Fruit fly (Drosophila melanogaster) whole organism, embryonic: ENCODE results near the gene caps.

Experiments used
- ATbp ChIP-seq: fragments of 200-800 bp; sonication (Bioruptor generic); optimal IDR thresholded peaks from 2 replicates; lab custom pipeline; 2017; ENCODE audit warnings: missing biosample characterization, mild to moderate bottlenecking, missing genetic modification characterization, missing genetic modification reagents
- Abd-B ChIP-seq: fragments of 200-800 bp; sonication (Bioruptor generic); optimal IDR thresholded peaks from 2 replicates; lab custom pipeline; 2018; ENCODE audit warnings: missing biosample characterization, mild to moderate bottlenecking, missing genetic modification characterization, moderate library complexity
- Antp ChIP-seq: fragments of 200-800 bp; sonication (Bioruptor generic); optimal IDR thresholded peaks from 3 replicates; lab custom pipeline; 2016; ENCODE audit warnings: missing biosample characterization, missing genetic modification characterization
- CG10209 ChIP-seq: fragments of 200-800 bp; sonication (Bioruptor generic); optimal IDR thresholded peaks from 3 replicates; lab custom pipeline; 2017; ENCODE audit warnings: missing biosample characterization, mild to moderate bottlenecking, missing genetic modification characterization, missing genetic modification reagents
- CG10274 ChIP-seq: fragments of 200-800 bp; sonication (Bioruptor generic); optimal IDR thresholded peaks from 3 replicates; lab custom pipeline; 2017; ENCODE audit warnings: missing biosample characterization, mild to moderate bottlenecking, missing genetic modification characterization
- CG10321 ChIP-seq: fragments of 200-800 bp; sonication (Bioruptor generic); IDR thresholded peaks from 2 replicates; pipeline ENCODE4 v1.3.6; 2022; ENCODE audit warnings: missing biosample characterization, missing genetic modification characterization
- CG10366 ChIP-seq: fragments of 200-800 bp; sonication (Bioruptor generic); IDR thresholded peaks from 2 replicates; pipeline ENCODE4 v1.3.6; 2022; ENCODE audit warnings: missing biosample characterization, missing genetic modification characterization
- CG10959 ChIP-seq: fragments of 200-800 bp; sonication (Bioruptor generic); IDR thresholded peaks from 2 replicates; pipeline ENCODE4 v1.3.6; 2022; ENCODE audit warnings: missing biosample characterization, missing genetic modification characterization
- CG16779 ChIP-seq: fragments of 200-800 bp; sonication (Bioruptor generic); IDR thresholded peaks from 2 replicates; pipeline ENCODE4 v1.3.6; 2022; ENCODE audit warnings: missing biosample characterization, missing genetic modification characterization
- CG17912 ChIP-seq: fragments of 200-800 bp; sonication (Bioruptor generic); optimal IDR thresholded peaks from 2 replicates; lab custom pipeline; 2018; ENCODE audit warnings: missing biosample characterization, mild to moderate bottlenecking, missing genetic modification characterization
- CG2875 ChIP-seq: fragments of 200-800 bp; sonication (Bioruptor generic); optimal IDR thresholded peaks from 2 replicates; lab custom pipeline; 2017; ENCODE audit warnings: missing biosample characterization, mild to moderate bottlenecking, missing genetic modification characterization, missing genetic modification reagents
- CG31388 ChIP-seq: fragments of 200-800 bp; sonication (Bioruptor generic); optimal IDR thresholded peaks from 2 replicates; lab custom pipeline; 2016; ENCODE audit warnings: missing biosample characterization, missing genetic modification characterization
- CG3847 ChIP-seq: fragments of 200-800 bp; sonication (Bioruptor generic); IDR thresholded peaks from 2 replicates; pipeline ENCODE4 v1.3.6; 2022; ENCODE audit warnings: missing biosample characterization, missing genetic modification characterization
- CG6272 ChIP-seq: fragments of 200-800 bp; sonication (Bioruptor generic); IDR thresholded peaks from 2 replicates; pipeline ENCODE4 v1.3.6; 2022; ENCODE audit warnings: missing biosample characterization, missing genetic modification characterization
- CG7556 ChIP-seq: fragments of 200-800 bp; sonication (Bioruptor generic); optimal IDR thresholded peaks from 2 replicates; lab custom pipeline; 2017; ENCODE audit warnings: missing biosample characterization, mild to moderate bottlenecking, missing genetic modification characterization
- D19A ChIP-seq: fragments of 200-800 bp; optimal IDR thresholded peaks from 3 replicates; lab custom pipeline; 2019; ENCODE audit warnings: missing biosample characterization, mild to moderate bottlenecking, missing genetic modification characterization, moderate library complexity
- Doc2 ChIP-seq: fragments of 200-800 bp; sonication (Bioruptor generic); IDR thresholded peaks from 2 replicates; pipeline ENCODE4 v1.3.6; 2022; ENCODE audit warnings: missing biosample characterization, missing genetic modification characterization
- ERR ChIP-seq: fragments of 200-800 bp; sonication (Bioruptor generic); optimal IDR thresholded peaks from 2 replicates; lab custom pipeline; 2016; ENCODE audit warnings: missing biosample characterization, missing genetic modification characterization
- Eip74EF ChIP-seq, 2 experiments: fragments of 200-800 bp in 1 of 2; fragments of >200 bp in 1 of 2; sonication (Bioruptor generic) in 1 of 2; optimal IDR thresholded peaks; 2 replicates each; lab custom pipeline; 2017 to 2019; ENCODE audit warnings: missing biosample characterization in 2 of 2, missing genetic modification characterization in 2 of 2, mild to moderate bottlenecking in 1 of 2, moderate library complexity in 1 of 2
- Gsc ChIP-seq: fragments of 200-800 bp; sonication (Bioruptor generic); IDR thresholded peaks from 2 replicates; pipeline ENCODE4 v1.3.6; 2022; ENCODE audit warnings: missing biosample characterization, missing genetic modification characterization
- HHEX ChIP-seq: fragments of 200-800 bp; sonication (Bioruptor generic); optimal IDR thresholded peaks from 3 replicates; lab custom pipeline; 2017; ENCODE audit warnings: missing biosample characterization, mild to moderate bottlenecking, missing genetic modification characterization, missing genetic modification reagents
- HLHmδ ChIP-seq: fragments of 200-800 bp; sonication (Bioruptor generic); optimal IDR thresholded peaks from 2 replicates; lab custom pipeline; 2018; ENCODE audit warnings: missing biosample characterization, mild to moderate bottlenecking, missing genetic modification characterization, moderate library complexity
- Hand ChIP-seq: fragments of 200-800 bp; sonication (Bioruptor generic); optimal IDR thresholded peaks from 2 replicates; lab custom pipeline; 2017; ENCODE audit warnings: mild to moderate bottlenecking, missing biosample characterization, missing genetic modification reagents, missing genetic modification characterization
- HmgZ ChIP-seq: fragments of 200-800 bp; sonication (Bioruptor generic); optimal IDR thresholded peaks from 2 replicates; lab custom pipeline; 2018; ENCODE audit warnings: missing biosample characterization, mild to moderate bottlenecking, missing genetic modification characterization
- Hr78 ChIP-seq, 2 experiments: fragments of 200-800 bp in 1 of 2; fragments of >200 bp in 1 of 2; sonication (Bioruptor generic) in 1 of 2; optimal IDR thresholded peaks; 2 replicates each; lab custom pipeline; 2017 to 2019; ENCODE audit warnings: missing biosample characterization in 2 of 2, missing genetic modification characterization in 2 of 2, mild to moderate bottlenecking in 1 of 2, moderate library complexity in 1 of 2
- MBD-R2 ChIP-seq: fragments of 200-800 bp; sonication (Bioruptor generic); IDR thresholded peaks from 2 replicates; pipeline ENCODE4 v1.3.6; 2022; ENCODE audit warnings: missing biosample characterization, missing genetic modification characterization
- Max ChIP-seq: fragments of 200-800 bp; sonication (Bioruptor generic); optimal IDR thresholded peaks from 2 replicates; lab custom pipeline; 2016; ENCODE audit warnings: missing biosample characterization, mild to moderate bottlenecking, missing genetic modification characterization
- NK7.1 ChIP-seq: fragments of 200-800 bp; sonication (Bioruptor generic); optimal IDR thresholded peaks from 3 replicates; lab custom pipeline; 2016; ENCODE audit warnings: missing biosample characterization, missing genetic modification characterization
- Nf-YA ChIP-seq: fragments of 200-800 bp; sonication (Bioruptor generic); IDR thresholded peaks from 2 replicates; pipeline ENCODE4 v1.3.6; 2022; ENCODE audit warnings: missing biosample characterization, missing genetic modification characterization
- Nf-YC ChIP-seq: fragments of 200-800 bp; optimal IDR thresholded peaks from 3 replicates; lab custom pipeline; 2019; ENCODE audit warnings: missing biosample characterization, mild to moderate bottlenecking, missing genetic modification characterization, moderate library complexity
- Oli ChIP-seq: fragments of 200-800 bp; sonication (Bioruptor generic); optimal IDR thresholded peaks from 2 replicates; lab custom pipeline; 2018; ENCODE audit warnings: missing biosample characterization, mild to moderate bottlenecking, missing genetic modification characterization, moderate library complexity
- Pdp1 ChIP-seq, 2 experiments: fragments of 200-800 bp; sonication (Bioruptor generic); optimal IDR thresholded peaks; 3 replicates each; lab custom pipeline; 2016; ENCODE audit warnings: missing biosample characterization in 2 of 2, missing genetic modification characterization in 2 of 2, mild to moderate bottlenecking in 1 of 2, moderate library complexity in 1 of 2
- Stat92E ChIP-seq, 3 experiments: fragments of >200 bp in 2 of 3; fragments of 200-800 bp in 1 of 3; sonication (Bioruptor generic) in 1 of 3; optimal IDR thresholded peaks; 2 replicates each; lab custom pipeline; 2017 to 2019; ENCODE audit warnings: missing biosample characterization in 3 of 3, missing genetic modification characterization in 3 of 3, mild to moderate bottlenecking in 1 of 3, moderate library complexity in 1 of 3
- br ChIP-seq: fragments of >200 bp; optimal IDR thresholded peaks from 2 replicates; lab custom pipeline; 2017
- chinmo ChIP-seq: fragments of 200-800 bp; sonication (Bioruptor generic); IDR thresholded peaks from 4 replicates; pipeline ENCODE4 v1.3.6; 2022; ENCODE audit warnings: missing biosample characterization, missing genetic modification characterization; ENCODE audit not compliant: partially characterized antibody
- crol ChIP-seq: fragments of 200-800 bp; sonication (Bioruptor generic); IDR thresholded peaks from 2 replicates; pipeline ENCODE4 v1.3.6; 2022; ENCODE audit warnings: missing biosample characterization, missing genetic modification characterization
- exex ChIP-seq: fragments of 200-800 bp; sonication (Bioruptor generic); optimal IDR thresholded peaks from 4 replicates; lab custom pipeline; 2018; ENCODE audit warnings: missing biosample characterization, mild to moderate bottlenecking, missing genetic modification characterization, moderate library complexity
- fd102C ChIP-seq: fragments of 200-800 bp; sonication (Bioruptor generic); optimal IDR thresholded peaks from 2 replicates; lab custom pipeline; 2018; ENCODE audit warnings: missing biosample characterization, mild to moderate bottlenecking, missing genetic modification characterization, moderate library complexity
- grau ChIP-seq: fragments of 200-800 bp; optimal IDR thresholded peaks from 3 replicates; lab custom pipeline; 2019; ENCODE audit warnings: missing biosample characterization, mild to moderate bottlenecking, missing genetic modification characterization, moderate library complexity
- ind ChIP-seq: fragments of 200-800 bp; sonication (Bioruptor generic); optimal IDR thresholded peaks from 3 replicates; lab custom pipeline; 2016; ENCODE audit warnings: missing biosample characterization, missing genetic modification characterization
- kah ChIP-seq: fragments of 200-800 bp; sonication (Bioruptor generic); optimal IDR thresholded peaks from 2 replicates; lab custom pipeline; 2018; ENCODE audit warnings: missing biosample characterization, mild to moderate bottlenecking, missing genetic modification characterization
- kni ChIP-seq: fragments of 200-800 bp; sonication (Bioruptor generic); optimal IDR thresholded peaks from 3 replicates; lab custom pipeline; 2017; ENCODE audit warnings: mild to moderate bottlenecking, missing biosample characterization, missing genetic modification reagents, missing genetic modification characterization
- maf-S ChIP-seq: fragments of 200-800 bp; sonication (Bioruptor generic); optimal IDR thresholded peaks from 2 replicates; lab custom pipeline; 2016; ENCODE audit warnings: missing biosample characterization, missing genetic modification characterization
- pfk ChIP-seq: fragments of 200-800 bp; sonication (Bioruptor generic); optimal IDR thresholded peaks from 2 replicates; lab custom pipeline; 2018; ENCODE audit warnings: missing biosample characterization, mild to moderate bottlenecking, missing genetic modification characterization, moderate library complexity
- sc ChIP-seq, 3 experiments: fragments of >200 bp in 2 of 3; fragments of 200-800 bp in 1 of 3; sonication (Bioruptor generic) in 1 of 3; optimal IDR thresholded peaks; 2 replicates in 2 of 3; 3 replicates in 1 of 3; lab custom pipeline; 2017; ENCODE audit warnings: mild to moderate bottlenecking in 1 of 3, missing biosample characterization in 1 of 3, missing genetic modification characterization in 1 of 3, missing genetic modification reagents in 1 of 3
- slbo ChIP-seq: fragments of 200-800 bp; sonication (Bioruptor generic); IDR thresholded peaks from 2 replicates; pipeline ENCODE4 v1.3.6; 2022; ENCODE audit warnings: missing biosample characterization, missing genetic modification characterization
- sna ChIP-seq: fragments of 200-800 bp; sonication (Bioruptor generic); IDR thresholded peaks from 2 replicates; pipeline ENCODE4 v1.3.6; 2022; ENCODE audit warnings: missing biosample characterization, missing genetic modification characterization; ENCODE audit not compliant: partially characterized antibody
- toy ChIP-seq: fragments of 200-800 bp; sonication (Bioruptor generic); IDR thresholded peaks from 2 replicates; pipeline ENCODE4 v1.3.6; 2022; ENCODE audit warnings: missing biosample characterization, missing genetic modification characterization
- zfh1 ChIP-seq: fragments of 200-800 bp; sonication (Bioruptor generic); IDR thresholded peaks from 3 replicates; pipeline ENCODE4 v1.3.6; 2022; ENCODE audit warnings: missing biosample characterization, missing genetic modification characterization

caps gene

DNA sequence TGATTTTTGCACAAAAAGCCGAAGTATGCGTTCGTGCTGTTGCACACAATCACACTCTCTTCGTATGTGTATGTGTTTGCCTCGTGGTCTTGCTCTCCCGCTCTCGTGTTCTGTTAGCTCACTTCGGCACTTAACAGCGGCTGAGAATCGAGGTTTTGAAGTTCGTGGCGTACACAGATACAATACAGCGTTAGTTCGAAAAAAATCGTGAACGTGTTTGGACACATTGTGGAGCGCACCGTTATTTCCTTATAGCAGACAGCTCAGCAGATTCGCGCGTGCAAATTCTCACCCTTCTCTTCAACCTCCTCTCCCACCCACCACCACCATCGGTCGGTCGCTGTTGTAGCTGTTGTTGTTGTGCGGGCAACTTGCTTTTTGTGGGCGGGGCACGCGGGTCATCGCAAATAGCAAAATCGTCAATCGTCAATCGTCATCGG lies at the start of gene caps (continued):
- TF ChIP-seq fd102C (GFP tag; lab: Kevin White, UChicago) (no peak), CG31388 (no peak), CG17912 (no peak), Pdp1 (GFP tag; optimal IDR thresholded peaks at IDR 0.05; lab: Kevin White, UChicago) (no peak), HHEX (peak; percentile 17), exex (tag; lab: Kevin White, UChicago) (peak; percentile 2), Gsc (no peak), CG3847 (no peak), br (lab: Kevin White, UChicago) (no peak), toy (GFP tag; lab: Robert Waterston, UW) (no peak), CG6272 (GFP tag; lab: Robert Waterston, UW) (no peak), CG10274 (no peak), CG2875 (GFP tag; lab: Kevin White, UChicago) (no peak), chinmo (GFP tag; lab: Robert Waterston, UW) (peak; percentile 99), Max (peak; percentile 37), Eip74EF (GFP tag; optimal IDR thresholded peaks at IDR 0.05; lab: Kevin White, UChicago) (peak in 1 of 2 experiments; percentile 60), CG16779 (no peak), CG7556 (GFP tag; lab: Kevin White, UChicago) (no peak), CG10366 (no peak), slbo (GFP tag; lab: Robert Waterston, UW) (no peak), HmgZ (tag; lab: Kevin White, UChicago) (peak; percentile 82), grau (tag; lab: Kevin White, UChicago) (peak; percentile 29), Hr78 (GFP tag; optimal IDR thresholded peaks at IDR 0.05; lab: Kevin White, UChicago) (no peak), kah (peak; percentile 11), sc (optimal IDR thresholded peaks at IDR 0.05; lab: Kevin White, UChicago) (no peak), sc (GFP tag; optimal IDR thresholded peaks at IDR 0.05; lab: Kevin White, UChicago) (no peak), Nf-YC (tag; lab: Kevin White, UChicago) (peak; percentile 37), Antp (GFP tag; lab: Kevin White, UChicago) (no peak), kni (no peak), zfh1 (GFP tag; lab: Robert Waterston, UW) (no peak), maf-S (GFP tag; lab: Kevin White, UChicago) (no peak), pfk (GFP tag; lab: Kevin White, UChicago) (no peak), ATbp (GFP tag; lab: Kevin White, UChicago) (no peak), CG10959 (GFP tag; lab: Robert Waterston, UW) (no peak), Nf-YA (GFP tag; lab: Robert Waterston, UW) (0 out of 2 replicates have a peak, but pooled peaks have one; percentile 16), ind (no peak), Abd-B (GFP tag; lab: Kevin White, UChicago) (no peak), sna (0 out of 2 replicates have a peak, but pooled peaks have one; percentile 42), HLHmδ (no peak), Oli (tag; lab: Kevin White, UChicago) (no peak), CG10209 (GFP tag; lab: Kevin White, UChicago) (no peak), Doc2 (GFP tag; lab: Robert Waterston, UW) (no peak), crol (GFP tag; lab: Robert Waterston, UW) (peak; percentile 86), CG10321 (GFP tag; lab: Robert Waterston, UW) (no peak), D19A (tag; lab: Kevin White, UChicago) (peak; percentile 30), NK7.1 (no peak), MBD-R2 (GFP tag; lab: Robert Waterston, UW) (no peak), Stat92E (GFP tag; optimal IDR thresholded peaks at IDR 0.05; lab: Kevin White, UChicago) (no peak), Hand (peak; percentile 46), ERR (GFP tag; lab: Kevin White, UChicago) (peak; percentile 65)
